Fruit fly (Drosophila melanogaster): ENCODE results near the gene Sh3beta.

The Sh3beta gene

DNA sequence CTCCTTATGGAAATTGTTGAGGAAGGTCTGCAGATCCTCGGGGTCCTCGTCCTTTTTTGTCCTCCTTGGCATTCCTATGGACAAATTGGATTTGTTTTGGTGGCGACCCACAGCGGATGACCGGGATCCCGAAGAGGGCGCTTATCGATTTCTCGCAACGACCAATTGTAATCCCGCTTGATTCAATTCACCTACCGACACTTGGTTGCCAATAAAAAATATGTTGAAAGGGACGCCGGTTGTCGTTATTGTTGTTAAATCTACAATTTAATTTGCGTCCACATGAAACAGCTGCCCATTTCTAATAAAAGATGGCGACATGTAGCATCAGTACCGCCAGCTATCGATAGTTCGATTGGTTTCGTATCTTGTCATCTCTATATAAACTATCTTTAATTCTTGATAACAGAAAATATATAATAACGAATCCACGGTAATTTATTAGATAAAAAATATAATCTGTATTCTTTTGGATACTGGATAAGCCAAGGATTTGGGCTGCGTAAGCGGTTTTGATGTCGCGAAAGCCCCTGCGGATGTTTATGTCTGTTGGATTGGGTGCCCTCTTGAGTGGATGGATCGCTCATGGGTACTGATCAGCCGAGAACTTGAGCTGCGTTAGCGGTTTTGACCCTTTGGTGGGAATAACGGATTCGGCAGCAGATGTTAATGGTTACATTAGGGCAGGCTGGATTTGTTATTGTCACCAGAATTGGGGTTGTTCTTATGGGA is 12.5 kb downstream of the Sh3beta start, which contains the start of gene CTCF (continued):
- TF ChIP-seq chif (GFP tag; optimal IDR thresholded peaks at IDR 0.05) (peak in 1 of 2 experiments; percentile 50), CG9817 (tag; optimal IDR thresholded peaks at IDR 0.05) (peak; percentile 16), ap (GFP tag; IDR thresholded peaks at IDR 0.05) (no peak), CG8924 (tag; optimal IDR thresholded peaks at IDR 0.05) (peak; percentile 69), Ada2b (GFP tag; IDR thresholded peaks at IDR 0.05) (no peak), CG42726 (GFP tag; IDR thresholded peaks at IDR 0.05; ENCODE audit: partially characterized antibody) (peak; percentile 68; the same call in 1 of the 2 replicates), CG17186 (GFP tag; optimal IDR thresholded peaks at IDR 0.05) (peak; percentile 61), CG18011 (GFP tag; optimal IDR thresholded peaks at IDR 0.05) (no peak), twi (tag; optimal IDR thresholded peaks at IDR 0.05) (peak; percentile 35), CG9727 (GFP tag; optimal IDR thresholded peaks at IDR 0.05) (peak; percentile 55), CG30431 (GFP tag; optimal IDR thresholded peaks at IDR 0.05) (peak; percentile 24), CG7372 (GFP tag; IDR thresholded peaks at IDR 0.05) (no peak), Xrp1 (GFP tag; IDR thresholded peaks at IDR 0.05) (peak; percentile 33), al (GFP tag; IDR thresholded peaks at IDR 0.05) (no peak), E2f2 (GFP tag; IDR thresholded peaks at IDR 0.05) (no peak; the same call in none of the 2 replicates), CG14050 (GFP tag; IDR thresholded peaks at IDR 0.05) (no peak), CG31441 (GFP tag; IDR thresholded peaks at IDR 0.05) (peak; percentile 40; the same call in 1 of the 2 replicates), CG8089 (GFP tag; optimal IDR thresholded peaks at IDR 0.05) (peak; percentile 2), Meics (GFP tag; optimal IDR thresholded peaks at IDR 0.05) (peak; percentile 77), Lim3 (GFP tag; IDR thresholded peaks at IDR 0.05) (no peak), tup (GFP tag; optimal IDR thresholded peaks at IDR 0.05) (no peak), CG12769 (tag; optimal IDR thresholded peaks at IDR 0.05) (no peak), CG2712 (tag; optimal IDR thresholded peaks at IDR 0.05) (peak; percentile 64), CG4707 (GFP tag; optimal IDR thresholded peaks at IDR 0.05) (no peak), D (optimal IDR thresholded peaks at IDR 0.05) (peak; percentile 58), D (GFP tag; optimal IDR thresholded peaks at IDR 0.05) (peak; percentile 1), hb (GFP tag; IDR thresholded peaks at IDR 0.05; ENCODE audit: partially characterized antibody) (peak; percentile 65; the same call in 2 of the 3 replicates), CG1792 (GFP tag; optimal IDR thresholded peaks at IDR 0.05) (peak; percentile 9), CG11085 (GFP tag; IDR thresholded peaks at IDR 0.05) (no peak), CG14667 (GFP tag; IDR thresholded peaks at IDR 0.05) (no peak), pzg (GFP tag; optimal IDR thresholded peaks at IDR 0.05) (peak; percentile 62), CG4404 (GFP tag; IDR thresholded peaks at IDR 0.05) (no peak), CG4820 (GFP tag; optimal IDR thresholded peaks at IDR 0.05) (peak; percentile 38), CG12744 (GFP tag; optimal IDR thresholded peaks at IDR 0.05) (no peak), Mes4 (GFP tag; optimal IDR thresholded peaks at IDR 0.05) (peak; percentile 33), gem (tag; optimal IDR thresholded peaks at IDR 0.05) (no peak), Hr39 (optimal IDR thresholded peaks at IDR 0.05) (no peak), CG14710 (tag; optimal IDR thresholded peaks at IDR 0.05) (peak; percentile 50), stwl (tag; optimal IDR thresholded peaks at IDR 0.05) (peak; percentile 67), ham (GFP tag; IDR thresholded peaks at IDR 0.05) (no peak), crc (GFP tag; optimal IDR thresholded peaks at IDR 0.05) (no peak), CG2678 (tag; optimal IDR thresholded peaks at IDR 0.05) (no peak), sd (tag; optimal IDR thresholded peaks at IDR 0.05) (peak; percentile 64), grn (GFP tag; optimal IDR thresholded peaks at IDR 0.05) (peak; percentile 53), mld (GFP tag; IDR thresholded peaks at IDR 0.05; ENCODE audit: partially characterized antibody) (peak; percentile 70; the same call in 2 of the 3 replicates), CG18262 (tag; optimal IDR thresholded peaks at IDR 0.05) (peak; percentile 64), tgo (GFP tag; IDR thresholded peaks at IDR 0.05) (peak; percentile 51), zf30C (GFP tag; optimal IDR thresholded peaks at IDR 0.05) (no peak), chinmo (GFP tag; IDR thresholded peaks at IDR 0.05; ENCODE audit: partially characterized antibody) (0 out of 4 replicates have a peak, but pooled peaks have one; percentile 50), jumu (GFP tag; optimal IDR thresholded peaks at IDR 0.05) (peak; percentile 54)
